Worm (Caenorhabditis elegans): ENCODE measurements around the gene C45G9.5.

The C45G9.5 gene

ce11 chrIII:5078062-5078461, 30.1 kb downstream of the C45G9.5 start (continued):
- TF ChIP-seq nhr-11 (tag; optimal IDR thresholded peaks at IDR 0.05): peak; percentile 83
- peak; percentile 25 for TF ChIP-seq nhr-10 (tag; optimal IDR thresholded peaks at IDR 0.05)
- peak; percentile 46; the same call in 1 of the 2 replicates for TF ChIP-seq pha-4 (GFP tag; IDR thresholded peaks at IDR 0.05)
- peak; percentile 84 for TF ChIP-seq pha-4 (tag; optimal IDR thresholded peaks at IDR 0.05)
- TF ChIP-seq ztf-7 (tag; optimal IDR thresholded peaks at IDR 0.05): no peak
- TF ChIP-seq daf-16 (GFP tag; optimal IDR thresholded peaks at IDR 0.05): peak in 1 of 2 experiments; percentile 79
- TF ChIP-seq daf-16 (tag; optimal IDR thresholded peaks at IDR 0.05): peak; percentile 98
- no peak for TF ChIP-seq rbr-2 (tag; optimal IDR thresholded peaks at IDR 0.05)

ce11 chrIII:5080700-5081572, 33.0 kb downstream of the C45G9.5 start:
- TF ChIP-seq daf-12 (tag; optimal IDR thresholded peaks at IDR 0.05) (no peak), F10B5.3 (tag; optimal IDR thresholded peaks at IDR 0.05) (peak; percentile 83), skn-1 (tag; optimal IDR thresholded peaks at IDR 0.05) (no peak), nhr-102 (tag; optimal IDR thresholded peaks at IDR 0.05) (peak; percentile 94), dve-1 (tag; optimal IDR thresholded peaks at IDR 0.05; ENCODE audit: insufficient read depth) (peak; percentile 84), zip-11 (GFP tag; IDR thresholded peaks at IDR 0.05) (0 out of 2 replicates have a peak, but pooled peaks have one; percentile 28), Y75B8A.6 (GFP tag; IDR thresholded peaks at IDR 0.05) (peak; percentile 94), dpl-1 (GFP tag; optimal IDR thresholded peaks at IDR 0.05) (peak; percentile 47), egl-27 (tag; optimal IDR thresholded peaks at IDR 0.05) (no peak), mxl-2 (GFP tag; conservative IDR thresholded peaks at IDR 0.05) (0 out of 2 replicates have a peak, but pooled peaks have one; percentile 58), nhr-6 (tag; optimal IDR thresholded peaks at IDR 0.05) (peak; percentile 46), nhr-48 (tag; optimal IDR thresholded peaks at IDR 0.05) (peak; percentile 86), nhr-25 (tag; optimal IDR thresholded peaks at IDR 0.05; ENCODE audit: borderline replicate concordance, insufficient read depth) (peak; percentile 61), madf-9 (GFP tag; conservative IDR thresholded peaks at IDR 0.05) (peak; percentile 84), zag-1 (tag; optimal IDR thresholded peaks at IDR 0.05) (no peak), sdz-12 (GFP tag; optimal IDR thresholded peaks at IDR 0.05) (peak; percentile 67), lin-39 (tag; optimal IDR thresholded peaks at IDR 0.05) (no peak), F49E8.2 (tag; optimal IDR thresholded peaks at IDR 0.05; ENCODE audit: borderline replicate concordance) (peak; percentile 93), ceh-32 (tag; optimal IDR thresholded peaks at IDR 0.05; ENCODE audit: poor library complexity) (peak; percentile 60), lin-38 (GFP tag; IDR thresholded peaks at IDR 0.05) (peak; percentile 90), ZK546.5 (tag; optimal IDR thresholded peaks at IDR 0.05) (no peak), gei-8 (GFP tag; optimal IDR thresholded peaks at IDR 0.05) (peak; percentile 90), Y105C5A.15 (GFP tag; IDR thresholded peaks at IDR 0.05) (peak; percentile 72; the same call in 1 of the 2 replicates), tag-97 (GFP tag; IDR thresholded peaks at IDR 0.05) (no peak), lin-29 (GFP tag; IDR thresholded peaks at IDR 0.05) (peak; percentile 49; the same call in 1 of the 2 replicates), F26F4.8 (GFP tag; conservative IDR thresholded peaks at IDR 0.05) (peak; percentile 92), mep-1 (tag; optimal IDR thresholded peaks at IDR 0.05) (peak; percentile 86), spr-1 (tag; optimal IDR thresholded peaks at IDR 0.05) (peak; percentile 77), ztf-7 (tag; optimal IDR thresholded peaks at IDR 0.05) (peak; percentile 85), jun-1 (tag; optimal IDR thresholded peaks at IDR 0.05) (peak; percentile 38), lin-15B (tag; optimal IDR thresholded peaks at IDR 0.05) (no peak), spr-3 (GFP tag; optimal IDR thresholded peaks at IDR 0.05) (peak; percentile 73), ama-1 (optimal IDR thresholded peaks at IDR 0.05) (peak; percentile 41), Y48G9A.11 (GFP tag; IDR thresholded peaks at IDR 0.05) (peak; percentile 87), zip-2 (tag; optimal IDR thresholded peaks at IDR 0.05) (peak; percentile 30), hmg-1.1 (GFP tag; IDR thresholded peaks at IDR 0.05) (peak; percentile 93), unc-39 (tag; optimal IDR thresholded peaks at IDR 0.05) (no peak), ceh-62 (tag; optimal IDR thresholded peaks at IDR 0.05) (no peak), attf-4 (tag; optimal IDR thresholded peaks at IDR 0.05) (no peak), Y5F2A.4 (GFP tag; optimal IDR thresholded peaks at IDR 0.05) (peak; percentile 84), nhr-76 (tag; optimal IDR thresholded peaks at IDR 0.05) (no peak), ceh-20 (GFP tag; IDR thresholded peaks at IDR 0.05) (peak; percentile 79)
